Fruit fly (Drosophila melanogaster) whole organism, embryonic: ENCODE results near the gene Sf3b1.

Source experiments
- Ada2b ChIP-seq: fragments of 200-800 bp; sonication (Bioruptor generic); IDR thresholded peaks from 2 replicates; pipeline ENCODE4 v1.3.6; 2022; ENCODE audit warnings: missing biosample characterization, missing genetic modification characterization
- Adf1 ChIP-seq: fragments of 200-800 bp; sonication (Bioruptor generic); IDR thresholded peaks from 2 replicates; pipeline ENCODE4 v1.3.6; 2022; ENCODE audit warnings: missing biosample characterization, missing genetic modification characterization
- B-H1 ChIP-seq: fragments of 200-800 bp; sonication (Bioruptor generic); IDR thresholded peaks from 3 replicates; pipeline ENCODE4 v1.3.6; 2022; ENCODE audit warnings: missing biosample characterization, missing genetic modification characterization
- BEAF-32 ChIP-seq: fragments of 200-800 bp; sonication (Bioruptor generic); optimal IDR thresholded peaks from 3 replicates; lab custom pipeline; 2017; ENCODE audit warnings: missing biosample characterization, missing genetic modification characterization, mild to moderate bottlenecking, moderate library complexity, missing genetic modification reagents
- CG10462 ChIP-seq: fragments of 200-800 bp; sonication (Bioruptor generic); optimal IDR thresholded peaks from 2 replicates; lab custom pipeline; 2016; ENCODE audit warnings: missing biosample characterization, missing genetic modification characterization
- CG10565 ChIP-seq: fragments of 200-800 bp; sonication (Bioruptor generic); optimal IDR thresholded peaks from 3 replicates; lab custom pipeline; 2016; ENCODE audit warnings: missing biosample characterization, mild to moderate bottlenecking, missing genetic modification characterization
- CG10979 ChIP-seq: fragments of 200-800 bp; sonication (Bioruptor generic); optimal IDR thresholded peaks from 2 replicates; lab custom pipeline; 2018; ENCODE audit warnings: missing biosample characterization, mild to moderate bottlenecking, missing genetic modification characterization, moderate library complexity
- CG11247 ChIP-seq: fragments of 200-800 bp; sonication (Bioruptor generic); IDR thresholded peaks from 2 replicates; pipeline ENCODE4 v1.3.6; 2022; ENCODE audit warnings: missing biosample characterization, missing genetic modification characterization
- CG12104 ChIP-seq: fragments of 200-800 bp; sonication (Bioruptor generic); optimal IDR thresholded peaks from 3 replicates; lab custom pipeline; 2016; ENCODE audit warnings: missing biosample characterization, missing genetic modification characterization
- CG12299 ChIP-seq: fragments of 200-800 bp; sonication (Bioruptor generic); optimal IDR thresholded peaks from 2 replicates; lab custom pipeline; 2018; ENCODE audit warnings: missing biosample characterization, mild to moderate bottlenecking, missing genetic modification characterization
- CG15514 ChIP-seq: fragments of 200-800 bp; sonication (Bioruptor generic); optimal IDR thresholded peaks from 3 replicates; lab custom pipeline; 2017; ENCODE audit warnings: missing biosample characterization, missing genetic modification characterization, mild to moderate bottlenecking, moderate library complexity, missing genetic modification reagents
- CG3995 ChIP-seq: fragments of 200-800 bp; sonication (Bioruptor generic); optimal IDR thresholded peaks from 3 replicates; lab custom pipeline; 2016; ENCODE audit warnings: missing biosample characterization, missing genetic modification characterization
- CG42726 ChIP-seq: fragments of 200-800 bp; sonication (Bioruptor generic); IDR thresholded peaks from 2 replicates; pipeline ENCODE4 v1.3.6; 2022; ENCODE audit warnings: missing biosample characterization, missing genetic modification characterization; ENCODE audit not compliant: partially characterized antibody
- CG4282 ChIP-seq: fragments of 200-800 bp; sonication (Bioruptor generic); optimal IDR thresholded peaks from 2 replicates; lab custom pipeline; 2016; ENCODE audit warnings: missing biosample characterization, missing genetic modification characterization
- CG43689 ChIP-seq: fragments of 200-800 bp; sonication (Bioruptor generic); IDR thresholded peaks from 2 replicates; pipeline ENCODE4 v1.3.6; 2022; ENCODE audit warnings: missing biosample characterization, missing genetic modification characterization
- CG5953 ChIP-seq: fragments of 200-800 bp; sonication (Bioruptor generic); IDR thresholded peaks from 2 replicates; pipeline ENCODE4 v1.3.6; 2022; ENCODE audit warnings: missing biosample characterization, missing genetic modification characterization
- CG6654 ChIP-seq: fragments of 200-800 bp; sonication (Bioruptor generic); optimal IDR thresholded peaks from 2 replicates; lab custom pipeline; 2017; ENCODE audit warnings: missing biosample characterization, mild to moderate bottlenecking, missing genetic modification characterization
- CkIIα-i1 ChIP-seq: fragments of 200-800 bp; sonication (Bioruptor generic); IDR thresholded peaks from 2 replicates; pipeline ENCODE4 v1.3.6; 2022; ENCODE audit warnings: missing biosample characterization, missing genetic modification characterization
- D19A ChIP-seq: fragments of 200-800 bp; optimal IDR thresholded peaks from 3 replicates; lab custom pipeline; 2019; ENCODE audit warnings: missing biosample characterization, mild to moderate bottlenecking, missing genetic modification characterization, moderate library complexity
- Elba2 ChIP-seq: fragments of 200-800 bp; sonication (Bioruptor generic); optimal IDR thresholded peaks from 3 replicates; lab custom pipeline; 2016; ENCODE audit warnings: missing biosample characterization, missing genetic modification characterization
- HHEX ChIP-seq: fragments of 200-800 bp; sonication (Bioruptor generic); optimal IDR thresholded peaks from 3 replicates; lab custom pipeline; 2017; ENCODE audit warnings: missing biosample characterization, mild to moderate bottlenecking, missing genetic modification characterization, missing genetic modification reagents
- Hr3 ChIP-seq: fragments of 200-800 bp; sonication (Bioruptor generic); optimal IDR thresholded peaks from 3 replicates; lab custom pipeline; 2016; ENCODE audit warnings: missing biosample characterization, missing genetic modification characterization
- Hr78 ChIP-seq, 2 experiments: fragments of 200-800 bp in 1 of 2; fragments of >200 bp in 1 of 2; sonication (Bioruptor generic) in 1 of 2; optimal IDR thresholded peaks; 2 replicates each; lab custom pipeline; 2017 to 2019; ENCODE audit warnings: missing biosample characterization in 2 of 2, missing genetic modification characterization in 2 of 2, mild to moderate bottlenecking in 1 of 2, moderate library complexity in 1 of 2
- Lim3 ChIP-seq: fragments of 200-800 bp; sonication (Bioruptor generic); IDR thresholded peaks from 2 replicates; pipeline ENCODE4 v1.3.6; 2022; ENCODE audit warnings: missing biosample characterization, missing genetic modification characterization
- Nf-YC ChIP-seq: fragments of 200-800 bp; optimal IDR thresholded peaks from 3 replicates; lab custom pipeline; 2019; ENCODE audit warnings: missing biosample characterization, mild to moderate bottlenecking, missing genetic modification characterization, moderate library complexity
- NfI ChIP-seq: fragments of 200-800 bp; sonication (Bioruptor generic); optimal IDR thresholded peaks from 3 replicates; lab custom pipeline; 2018; ENCODE audit warnings: missing biosample characterization, mild to moderate bottlenecking, missing genetic modification characterization, moderate library complexity
- Sin3A ChIP-seq: fragments of >200 bp; optimal IDR thresholded peaks from 2 replicates; lab custom pipeline; 2018
- Sry-δ ChIP-seq: fragments of 200-800 bp; sonication (Bioruptor generic); optimal IDR thresholded peaks from 2 replicates; lab custom pipeline; 2016; ENCODE audit warnings: missing biosample characterization, missing genetic modification characterization
- Stat92E ChIP-seq, 3 experiments: fragments of >200 bp in 2 of 3; fragments of 200-800 bp in 1 of 3; sonication (Bioruptor generic) in 1 of 3; optimal IDR thresholded peaks; 2 replicates each; lab custom pipeline; 2017 to 2019; ENCODE audit warnings: missing biosample characterization in 3 of 3, missing genetic modification characterization in 3 of 3, mild to moderate bottlenecking in 1 of 3, moderate library complexity in 1 of 3
- croc ChIP-seq: fragments of 200-800 bp; sonication (Bioruptor generic); conservative IDR thresholded peaks from 3 replicates; pipeline ENCODE4 v1.3.6; 2022; ENCODE audit warnings: missing biosample characterization, missing genetic modification characterization
- da ChIP-seq: fragments of 200-800 bp; sonication (Bioruptor generic); optimal IDR thresholded peaks from 2 replicates; lab custom pipeline; 2016; ENCODE audit warnings: missing biosample characterization, missing genetic modification characterization
- esg ChIP-seq: fragments of 200-800 bp; sonication (Bioruptor generic); conservative IDR thresholded peaks from 2 replicates; pipeline ENCODE4 v1.3.6; 2022; ENCODE audit warnings: missing biosample characterization, missing genetic modification characterization
- fd102C ChIP-seq: fragments of 200-800 bp; sonication (Bioruptor generic); optimal IDR thresholded peaks from 2 replicates; lab custom pipeline; 2018; ENCODE audit warnings: missing biosample characterization, mild to moderate bottlenecking, missing genetic modification characterization, moderate library complexity
- hbn ChIP-seq: fragments of 200-800 bp; sonication (Bioruptor generic); IDR thresholded peaks from 2 replicates; pipeline ENCODE4 v1.3.6; 2022; ENCODE audit warnings: missing biosample characterization, missing genetic modification characterization; ENCODE audit not compliant: partially characterized antibody
- insv ChIP-seq, 2 experiments: fragments of 200-800 bp; sonication (Bioruptor generic); optimal IDR thresholded peaks; 3 replicates each; lab custom pipeline; 2016 to 2018; ENCODE audit warnings: missing biosample characterization in 2 of 2, missing genetic modification characterization in 2 of 2
- lola ChIP-seq, 3 experiments: fragments of >200 bp in 2 of 3; fragments of 200-800 bp in 1 of 3; sonication (Bioruptor generic) in 1 of 3; optimal IDR thresholded peaks; 2 replicates each; lab custom pipeline; 2017 to 2019; ENCODE audit warnings: missing biosample characterization in 3 of 3, missing genetic modification characterization in 3 of 3, mild to moderate bottlenecking in 1 of 3, moderate library complexity in 1 of 3
- nau ChIP-seq: fragments of 200-800 bp; sonication (Bioruptor generic); optimal IDR thresholded peaks from 3 replicates; lab custom pipeline; 2017; ENCODE audit warnings: missing biosample characterization, mild to moderate bottlenecking, missing genetic modification characterization, missing genetic modification reagents
- nerfin-1 ChIP-seq: fragments of 200-800 bp; sonication (Bioruptor generic); optimal IDR thresholded peaks from 3 replicates; lab custom pipeline; 2019; ENCODE audit warnings: missing biosample characterization, mild to moderate bottlenecking, missing genetic modification characterization, moderate library complexity
- nom ChIP-seq: fragments of 200-800 bp; sonication (Bioruptor generic); optimal IDR thresholded peaks from 2 replicates; lab custom pipeline; 2017; ENCODE audit warnings: missing biosample characterization, missing genetic modification characterization, mild to moderate bottlenecking, moderate library complexity, missing genetic modification reagents
- odd ChIP-seq: fragments of 200-800 bp; sonication (Bioruptor generic); optimal IDR thresholded peaks from 2 replicates; lab custom pipeline; 2017; ENCODE audit warnings: missing biosample characterization, mild to moderate bottlenecking, missing genetic modification characterization
- peb ChIP-seq: fragments of 200-800 bp; sonication (Bioruptor generic); IDR thresholded peaks from 2 replicates; pipeline ENCODE4 v1.3.6; 2022; ENCODE audit warnings: missing biosample characterization, missing genetic modification characterization
- pita ChIP-seq: fragments of 200-800 bp; sonication (Bioruptor generic); optimal IDR thresholded peaks from 2 replicates; lab custom pipeline; 2017; ENCODE audit warnings: missing biosample characterization, mild to moderate bottlenecking, missing genetic modification characterization
- psq ChIP-seq: fragments of 200-800 bp; sonication (Bioruptor generic); optimal IDR thresholded peaks from 2 replicates; lab custom pipeline; 2017; ENCODE audit warnings: missing biosample characterization, missing genetic modification characterization
- run ChIP-seq: fragments of 200-800 bp; sonication (Bioruptor generic); optimal IDR thresholded peaks from 3 replicates; lab custom pipeline; 2018; ENCODE audit warnings: missing biosample characterization, mild to moderate bottlenecking, missing genetic modification characterization
- sima ChIP-seq: fragments of 200-800 bp; sonication (Bioruptor generic); optimal IDR thresholded peaks from 2 replicates; lab custom pipeline; 2016; ENCODE audit warnings: missing biosample characterization, missing genetic modification characterization
- slou ChIP-seq: fragments of 200-800 bp; sonication (Bioruptor generic); optimal IDR thresholded peaks from 3 replicates; lab custom pipeline; 2016; ENCODE audit warnings: missing biosample characterization, missing genetic modification characterization
- sr ChIP-seq: fragments of 200-800 bp; sonication (Bioruptor generic); IDR thresholded peaks from 3 replicates; pipeline ENCODE4 v1.3.6; 2022; ENCODE audit warnings: missing biosample characterization, missing genetic modification characterization
- tup ChIP-seq: fragments of 200-800 bp; sonication (Bioruptor generic); optimal IDR thresholded peaks from 2 replicates; lab custom pipeline; 2016; ENCODE audit warnings: missing biosample characterization, mild to moderate bottlenecking, missing genetic modification characterization, moderate library complexity
- unpg ChIP-seq: fragments of 200-800 bp; sonication (Bioruptor generic); optimal IDR thresholded peaks from 3 replicates; lab custom pipeline; 2018; ENCODE audit warnings: missing biosample characterization, mild to moderate bottlenecking, missing genetic modification characterization, moderate library complexity
- z ChIP-seq: fragments of 200-800 bp; sonication (Bioruptor generic); IDR thresholded peaks from 3 replicates; pipeline ENCODE4 v1.3.6; 2022; ENCODE audit warnings: missing biosample characterization, missing genetic modification characterization

Sf3b1 gene

DNA sequence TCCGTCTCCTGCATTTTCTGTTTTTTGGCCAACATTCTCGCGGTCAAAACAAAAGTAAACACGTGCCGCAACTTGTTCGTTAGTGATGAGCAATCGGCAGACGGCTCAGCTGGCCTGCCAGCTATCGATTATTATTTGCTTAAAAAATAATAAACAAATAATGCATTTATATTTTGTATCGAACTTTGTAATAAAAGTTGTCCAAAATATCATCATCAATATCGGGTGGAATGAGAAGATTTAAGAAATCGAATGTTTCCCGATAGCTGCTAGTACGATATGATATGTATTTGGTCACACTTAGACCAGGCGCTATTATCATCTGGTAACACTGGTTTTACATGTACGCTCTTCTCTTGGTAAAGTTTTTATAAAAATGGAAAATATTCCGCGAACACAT lies at the start of gene Sf3b1, which contains the start of gene Nle:
Sf3b1 (plus strand) TSS at position 311 of the 400 bp plus-strand sequence.
Nle (minus strand) TSS at position 92 of the 400 bp plus-strand sequence.
- TF ChIP-seq run (tag; lab: Kevin White, UChicago): no peak
- TF ChIP-seq HHEX: no peak
- no peak for TF ChIP-seq CG11247 (GFP tag; lab: Robert Waterston, UW)
- no peak for TF ChIP-seq CG12104 (GFP tag; lab: Kevin White, UChicago)
- no peak for TF ChIP-seq pita (GFP tag; lab: Kevin White, UChicago)
- TF ChIP-seq CG4282 (GFP tag; lab: Kevin White, UChicago): no peak
- peak; percentile 89; the same call in 1 of the 2 replicates for TF ChIP-seq CG42726 (GFP tag; lab: Robert Waterston, UW)
- peak in 1 of 3 experiments; percentile 52 for TF ChIP-seq lola (GFP tag; optimal IDR thresholded peaks at IDR 0.05; lab: Kevin White, UChicago)
- no peak for TF ChIP-seq CG10565 (GFP tag; lab: Kevin White, UChicago)
- TF ChIP-seq Stat92E (GFP tag; optimal IDR thresholded peaks at IDR 0.05; lab: Kevin White, UChicago): peak in 1 of 3 experiments; percentile 35
- TF ChIP-seq unpg (GFP tag; lab: Kevin White, UChicago): no peak
- peak; percentile 93 for TF ChIP-seq Sry-δ (GFP tag; lab: Kevin White, UChicago)
- TF ChIP-seq insv (GFP tag; optimal IDR thresholded peaks at IDR 0.05; lab: Kevin White, UChicago): no peak
- TF ChIP-seq odd (GFP tag; lab: Kevin White, UChicago): no peak
- TF ChIP-seq CG43689 (GFP tag; lab: Robert Waterston, UW): no peak
- peak; percentile 26 for TF ChIP-seq CG12299 (tag; lab: Kevin White, UChicago)
- no peak for TF ChIP-seq slou (GFP tag; lab: Kevin White, UChicago)
- TF ChIP-seq esg (GFP tag; lab: Robert Waterston, UW): 0 out of 2 replicates have a peak, but pooled peaks have one; percentile 4
- TF ChIP-seq nerfin-1: peak; percentile 71
- no peak for TF ChIP-seq sima (GFP tag; lab: Kevin White, UChicago)
- peak; percentile 27 for TF ChIP-seq CG10462
- TF ChIP-seq Hr78 (GFP tag; optimal IDR thresholded peaks at IDR 0.05; lab: Kevin White, UChicago): no peak
- peak; percentile 97 for TF ChIP-seq hbn (GFP tag; lab: Robert Waterston, UW)
- no peak for TF ChIP-seq CG5953 (GFP tag; lab: Robert Waterston, UW)
- peak; percentile 47 for TF ChIP-seq CG10979 (tag; lab: Kevin White, UChicago)
- no peak for TF ChIP-seq B-H1 (GFP tag; lab: Robert Waterston, UW)
- peak; percentile 48 for TF ChIP-seq psq (GFP tag; lab: Kevin White, UChicago)
- no peak for TF ChIP-seq CG6654 (GFP tag; lab: Kevin White, UChicago)
- TF ChIP-seq sr (GFP tag; lab: Robert Waterston, UW): no peak
- 0 out of 2 replicates have a peak, but pooled peaks have one; percentile 8 for TF ChIP-seq peb (GFP tag; lab: Robert Waterston, UW)
- TF ChIP-seq Adf1 (GFP tag; lab: Robert Waterston, UW): peak; percentile 48
- TF ChIP-seq z (GFP tag; lab: Robert Waterston, UW): no peak
- TF ChIP-seq CG3995 (GFP tag; lab: Kevin White, UChicago): no peak
- 0 out of 3 replicates have a peak, but pooled peaks have one; percentile 21 for TF ChIP-seq croc (GFP tag; lab: Robert Waterston, UW)
- TF ChIP-seq Lim3 (GFP tag; lab: Robert Waterston, UW): no peak
- TF ChIP-seq Sin3A: peak; percentile 81
- no peak for TF ChIP-seq NfI
- TF ChIP-seq CG15514: peak; percentile 56
- no peak for TF ChIP-seq da (GFP tag; lab: Kevin White, UChicago)
- TF ChIP-seq CkIIα-i1 (GFP tag; lab: Robert Waterston, UW): no peak
- no peak for TF ChIP-seq tup (GFP tag; lab: Kevin White, UChicago)
- peak; percentile 74 for TF ChIP-seq Nf-YC
- TF ChIP-seq Elba2 (GFP tag; lab: Kevin White, UChicago): peak; percentile 68
- peak; percentile 96 for TF ChIP-seq BEAF-32 (GFP tag; lab: Kevin White, UChicago)
- TF ChIP-seq nom (GFP tag; lab: Kevin White, UChicago): no peak
- TF ChIP-seq Hr3 (GFP tag; lab: Kevin White, UChicago): peak; percentile 39
- TF ChIP-seq Ada2b (GFP tag; lab: Robert Waterston, UW): no peak
- no peak for TF ChIP-seq D19A (tag; lab: Kevin White, UChicago)
- TF ChIP-seq fd102C (GFP tag; lab: Kevin White, UChicago): no peak
- TF ChIP-seq nau (GFP tag; lab: Kevin White, UChicago): no peak
